Worm (Caenorhabditis elegans) whole organism, mixed stage, embryonic: ENCODE data around the gene sec-3.

ENCODE experiments used
- ham-2 ChIP-seq: fragments of 200-800 bp; sonication (Bioruptor generic); optimal IDR thresholded peaks from 2 replicates; lab custom pipeline; 2018; ENCODE audit warnings: mild to moderate bottlenecking, missing genetic modification characterization, missing compliant biosample characterization
- nhr-28 ChIP-seq: fragments of 150-350 bp; optimal IDR thresholded peaks from 2 replicates; lab custom pipeline; 2014; ENCODE audit warnings: missing biosample characterization, missing genetic modification characterization
- unc-39 ChIP-seq: fragments of 150-350 bp; optimal IDR thresholded peaks from 2 replicates; lab custom pipeline; 2014; ENCODE audit warnings: missing biosample characterization, missing genetic modification characterization
- ztf-11 ChIP-seq: fragments of 150-350 bp; optimal IDR thresholded peaks from 2 replicates; lab custom pipeline; 2014; ENCODE audit warnings: missing biosample characterization, missing genetic modification characterization

DNA sequence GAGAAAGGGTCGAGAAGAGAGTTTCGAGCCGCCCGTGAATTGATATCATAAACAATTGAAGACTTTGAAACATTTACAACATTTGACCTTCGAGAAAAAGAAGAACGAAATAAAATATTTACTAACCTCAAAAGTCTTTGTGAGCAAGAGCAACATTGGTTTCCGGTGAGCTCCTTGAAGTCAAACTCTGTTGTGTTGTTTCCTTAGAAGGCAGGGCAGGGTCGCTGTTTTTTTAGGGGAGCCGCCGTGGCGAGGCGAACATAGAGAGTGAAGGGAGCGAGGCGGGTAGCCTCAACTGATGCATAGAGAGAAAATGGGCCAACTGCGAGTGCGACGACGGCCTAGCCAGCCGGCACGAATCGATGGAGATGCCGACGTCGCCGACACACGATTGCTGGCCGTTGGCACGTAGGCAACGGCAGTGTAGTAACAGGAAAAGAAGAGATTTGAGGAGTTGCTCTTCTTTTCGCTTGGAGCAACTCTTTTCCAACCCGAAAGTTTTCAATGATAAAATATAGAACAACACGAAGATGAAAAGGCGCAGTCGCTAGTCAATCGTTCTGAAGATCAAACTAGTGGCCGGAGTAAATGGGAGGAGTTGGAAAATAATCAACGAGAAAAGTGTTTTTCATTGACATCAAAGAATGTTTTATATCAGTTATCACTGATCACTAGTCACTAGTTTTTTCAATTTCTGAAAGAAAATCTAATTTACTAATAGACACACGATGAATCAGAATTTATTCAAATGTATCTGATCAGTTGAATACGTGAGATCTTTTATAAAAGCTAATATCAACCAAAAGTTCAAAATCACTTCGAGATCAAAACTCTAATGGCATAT lies 16.6 kb upstream of the sec-3 start, which contains the start of gene mai-1:
- TF ChIP-seq ztf-11 (tag; lab: Kevin White, UChicago): no peak
- TF ChIP-seq unc-39 (tag; lab: Kevin White, UChicago): no peak
- no peak for TF ChIP-seq nhr-28 (tag; lab: Kevin White, UChicago)
- no peak for TF ChIP-seq ham-2 (GFP tag; lab: Kevin White, UChicago)
